Worm (Caenorhabditis elegans) whole organism, young adult: Measurements from ENCODE around the gene C25H3.17.
A peak's percentile ranks its signal among the peaks of the same experiment; 100 is the strongest.

ENCODE experiments used
- B0019.2 ChIP-seq: fragments of 200-800 bp; sonication (Bioruptor generic); conservative IDR thresholded peaks from 2 replicates; pipeline ENCODE4 v1.3.6; 2022; ENCODE audit warnings: missing genetic modification reagents, missing genetic modification characterization, missing compliant biosample characterization
- B0035.1 ChIP-seq: sonication (generic microtip); optimal IDR thresholded peaks from 2 replicates; lab custom pipeline; 2016; ENCODE audit warnings: missing genetic modification characterization, mild to moderate bottlenecking, missing compliant biosample characterization, missing genotype, missing genetic modification reagents
- D2030.7 ChIP-seq: fragments of 200-800 bp; sonication (Bioruptor generic); IDR thresholded peaks from 2 replicates; pipeline ENCODE4 v1.3.6; 2022; ENCODE audit warnings: missing genetic modification reagents, missing genetic modification characterization, missing compliant biosample characterization
- F22D6.2 ChIP-seq: sonication (generic microtip); optimal IDR thresholded peaks from 2 replicates; lab custom pipeline; 2016; ENCODE audit warnings: mild to moderate bottlenecking, missing genetic modification characterization, missing compliant biosample characterization
- F33H1.4 ChIP-seq: fragments of 200-800 bp; sonication (Bioruptor generic); IDR thresholded peaks from 2 replicates; pipeline ENCODE4 v1.3.6; 2022; ENCODE audit warnings: missing genetic modification reagents, missing genetic modification characterization, missing compliant biosample characterization
- F52B5.7 ChIP-seq: sonication (generic microtip); optimal IDR thresholded peaks from 2 replicates; lab custom pipeline; 2016; ENCODE audit warnings: mild to moderate bottlenecking, missing genetic modification characterization, missing compliant biosample characterization
- F57A8.1 ChIP-seq: fragments of 200-800 bp; sonication (Bioruptor generic); optimal IDR thresholded peaks from 2 replicates; lab custom pipeline; 2018; ENCODE audit warnings: mild to moderate bottlenecking, missing genetic modification characterization, moderate library complexity, missing compliant biosample characterization
- K11D2.4 ChIP-seq: fragments of 200-800 bp; sonication (Bioruptor generic); IDR thresholded peaks from 2 replicates; pipeline ENCODE4 v1.3.6; 2022; ENCODE audit warnings: missing genetic modification reagents, missing genetic modification characterization, missing compliant biosample characterization
- Y95B8A.8 ChIP-seq: fragments of 200-800 bp; sonication (Bioruptor generic); IDR thresholded peaks from 2 replicates; pipeline ENCODE4 v1.3.6; 2022; ENCODE audit warnings: missing genetic modification reagents, missing genetic modification characterization, missing compliant biosample characterization
- aptf-2 ChIP-seq: fragments of 200-800 bp; sonication (Bioruptor generic); conservative IDR thresholded peaks from 2 replicates; pipeline ENCODE4 v1.3.6; 2022; ENCODE audit warnings: missing genetic modification reagents, missing genetic modification characterization, missing compliant biosample characterization
- atf-7 ChIP-seq: sonication (generic microtip); optimal IDR thresholded peaks from 2 replicates; lab custom pipeline; 2017; ENCODE audit warnings: mild to moderate bottlenecking, missing genetic modification characterization, missing compliant biosample characterization
- athp-1 ChIP-seq: sonication (generic microtip); optimal IDR thresholded peaks from 2 replicates; lab custom pipeline; 2017; ENCODE audit warnings: mild to moderate bottlenecking, missing genetic modification characterization, missing compliant biosample characterization
- attf-3 ChIP-seq: fragments of 200-800 bp; sonication (Bioruptor generic); conservative IDR thresholded peaks from 2 replicates; pipeline ENCODE4 v1.3.6; 2022; ENCODE audit warnings: missing genetic modification reagents, missing genetic modification characterization, missing compliant biosample characterization
- attf-5 ChIP-seq: fragments of 200-800 bp; sonication (Bioruptor generic); optimal IDR thresholded peaks from 2 replicates; lab custom pipeline; 2018; ENCODE audit warnings: mild to moderate bottlenecking, missing genetic modification characterization, missing compliant biosample characterization
- bed-1 ChIP-seq: fragments of 200-800 bp; sonication (Bioruptor generic); IDR thresholded peaks from 2 replicates; pipeline ENCODE4 v1.3.6; 2022; ENCODE audit warnings: missing genetic modification reagents, missing genetic modification characterization, missing compliant biosample characterization
- bed-2 ChIP-seq: fragments of 200-800 bp; sonication (Bioruptor generic); IDR thresholded peaks from 2 replicates; pipeline ENCODE4 v1.3.6; 2022; ENCODE audit warnings: missing genetic modification reagents, missing genetic modification characterization, missing compliant biosample characterization
- cebp-2 ChIP-seq: fragments of 200-800 bp; sonication (Bioruptor generic); IDR thresholded peaks from 2 replicates; pipeline ENCODE4 v1.3.6; 2022; ENCODE audit warnings: missing genetic modification characterization, missing compliant biosample characterization
- die-1 ChIP-seq: sonication (generic microtip); optimal IDR thresholded peaks from 2 replicates; lab custom pipeline; 2016; ENCODE audit warnings: missing genotype, mild to moderate bottlenecking, missing genetic modification characterization, missing compliant biosample characterization
- dox-1 ChIP-seq: fragments of 200-800 bp; sonication (Bioruptor generic); IDR thresholded peaks from 2 replicates; pipeline ENCODE4 v1.3.6; 2022; ENCODE audit warnings: missing genetic modification reagents, missing genetic modification characterization, missing compliant biosample characterization
- dpff-1 ChIP-seq: sonication (generic microtip); optimal IDR thresholded peaks from 2 replicates; lab custom pipeline; 2017; ENCODE audit warnings: mild to moderate bottlenecking, missing genetic modification characterization, missing compliant biosample characterization
- efl-1 ChIP-seq: fragments of 150-350 bp; optimal IDR thresholded peaks from 2 replicates; lab custom pipeline; 2014; ENCODE audit warnings: missing biosample characterization, missing genetic modification reagents, missing genetic modification characterization
- egl-18 ChIP-seq: fragments of 200-800 bp; sonication (Bioruptor generic); IDR thresholded peaks from 2 replicates; pipeline ENCODE4 v1.3.6; 2022; ENCODE audit warnings: missing genetic modification reagents, missing genetic modification characterization, missing compliant biosample characterization
- egl-44 ChIP-seq: fragments of 200-800 bp; sonication (Bioruptor generic); IDR thresholded peaks from 2 replicates; pipeline ENCODE4 v1.3.6; 2022; ENCODE audit warnings: missing genetic modification reagents, missing genetic modification characterization, missing compliant biosample characterization
- egrh-3 ChIP-seq: fragments of 200-800 bp; sonication (Bioruptor generic); IDR thresholded peaks from 2 replicates; pipeline ENCODE4 v1.3.6; 2022; ENCODE audit warnings: missing genetic modification reagents, missing genetic modification characterization, missing compliant biosample characterization
- him-1 ChIP-seq: sonication (generic microtip); optimal IDR thresholded peaks from 2 replicates; lab custom pipeline; 2016; ENCODE audit warnings: missing genotype, missing genetic modification reagents, missing genetic modification characterization, missing compliant biosample characterization
- hlh-12 ChIP-seq: sonication (generic microtip); optimal IDR thresholded peaks from 2 replicates; lab custom pipeline; 2016; ENCODE audit warnings: missing genetic modification characterization, missing compliant biosample characterization
- hlh-26 ChIP-seq: fragments of 200-800 bp; sonication (Bioruptor generic); conservative IDR thresholded peaks from 2 replicates; pipeline ENCODE4 v1.3.6; 2022; ENCODE audit warnings: missing genetic modification reagents, missing genetic modification characterization, missing compliant biosample characterization
- let-607 ChIP-seq, 2 experiments: fragments of 200-800 bp in 1 of 2; sonication (Bioruptor generic) in 1 of 2; sonication (generic microtip) in 1 of 2; optimal IDR thresholded peaks; 2 replicates each; lab custom pipeline; 2016 to 2018; ENCODE audit warnings: mild to moderate bottlenecking in 2 of 2, missing compliant biosample characterization in 2 of 2, missing genetic modification characterization in 2 of 2, moderate library complexity in 2 of 2, missing genotype in 1 of 2
- lin-26 ChIP-seq: fragments of 200-800 bp; sonication (Bioruptor generic); IDR thresholded peaks from 2 replicates; pipeline ENCODE4 v1.3.6; 2022; ENCODE audit warnings: missing genetic modification reagents, missing genetic modification characterization, missing compliant biosample characterization
- lin-54 ChIP-seq: fragments of 200-800 bp; sonication (Bioruptor generic); optimal IDR thresholded peaks from 2 replicates; lab custom pipeline; 2018; ENCODE audit warnings: mild to moderate bottlenecking, missing genetic modification characterization, missing compliant biosample characterization
- madf-10 ChIP-seq: sonication (generic microtip); optimal IDR thresholded peaks from 2 replicates; lab custom pipeline; 2016; ENCODE audit warnings: mild to moderate bottlenecking, missing genetic modification characterization, missing compliant biosample characterization
- madf-8 ChIP-seq: fragments of 200-800 bp; sonication (Bioruptor generic); conservative IDR thresholded peaks from 2 replicates; pipeline ENCODE4 v1.3.6; 2022; ENCODE audit warnings: missing genetic modification reagents, missing genetic modification characterization, missing compliant biosample characterization
- mcd-1 ChIP-seq: fragments of 200-800 bp; sonication (Bioruptor generic); IDR thresholded peaks from 2 replicates; pipeline ENCODE4 v1.3.6; 2022; ENCODE audit warnings: missing genetic modification reagents, missing genetic modification characterization, missing compliant biosample characterization
- nfya-2 ChIP-seq: fragments of 200-800 bp; sonication (Bioruptor generic); IDR thresholded peaks from 2 replicates; pipeline ENCODE4 v1.3.6; 2022; ENCODE audit warnings: missing genetic modification reagents, missing genetic modification characterization, missing compliant biosample characterization
- nhr-179 ChIP-seq: sonication (generic microtip); optimal IDR thresholded peaks from 2 replicates; lab custom pipeline; 2016; ENCODE audit warnings: mild to moderate bottlenecking, missing genetic modification characterization, missing compliant biosample characterization
- pbrm-1 ChIP-seq: fragments of 200-800 bp; sonication (Bioruptor generic); IDR thresholded peaks from 2 replicates; pipeline ENCODE4 v1.3.6; 2022; ENCODE audit warnings: missing genetic modification reagents, missing genetic modification characterization, missing compliant biosample characterization
- sea-2 ChIP-seq: fragments of 200-800 bp; sonication (Bioruptor generic); IDR thresholded peaks from 2 replicates; pipeline ENCODE4 v1.3.6; 2022; ENCODE audit warnings: missing genetic modification characterization, missing compliant biosample characterization
- snpc-1.1 ChIP-seq: sonication (generic microtip); optimal IDR thresholded peaks from 2 replicates; lab custom pipeline; 2017; ENCODE audit warnings: missing genetic modification characterization, mild to moderate bottlenecking, missing compliant biosample characterization, antibody characterized with exemption, moderate library complexity, missing genotype, missing genetic modification reagents; ENCODE audit not compliant: insufficient read depth
- snpc-3.4 ChIP-seq: sonication (generic microtip); optimal IDR thresholded peaks from 2 replicates; lab custom pipeline; 2017; ENCODE audit warnings: missing genetic modification characterization, mild to moderate bottlenecking, missing compliant biosample characterization, antibody characterized with exemption, moderate library complexity, missing genotype, missing genetic modification reagents
- snpc-4 ChIP-seq, 5 experiments: fragments of 150-350 bp in 1 of 5; sonication (generic microtip) in 4 of 5; optimal IDR thresholded peaks; 2 replicates each; lab custom pipeline; 2014 to 2018; ENCODE audit warnings: missing genetic modification characterization in 5 of 5, missing biosample characterization in 3 of 5, antibody characterized with exemption in 2 of 5, mild to moderate bottlenecking in 2 of 5, missing compliant biosample characterization in 2 of 5, missing genotype in 2 of 5, moderate library complexity in 2 of 5, missing genetic modification reagents in 1 of 5
- sptf-2 ChIP-seq: fragments of 200-800 bp; sonication (Bioruptor generic); optimal IDR thresholded peaks from 2 replicates; lab custom pipeline; 2018; ENCODE audit warnings: mild to moderate bottlenecking, missing genetic modification characterization, missing compliant biosample characterization
- tbp1 ChIP-seq: fragments of 200-800 bp; sonication (Bioruptor generic); optimal IDR thresholded peaks from 2 replicates; lab custom pipeline; 2018; ENCODE audit warnings: mild to moderate bottlenecking, missing genetic modification characterization, missing compliant biosample characterization
- tlf-1 ChIP-seq: fragments of 200-800 bp; sonication (Bioruptor generic); optimal IDR thresholded peaks from 2 replicates; lab custom pipeline; 2018; ENCODE audit warnings: mild to moderate bottlenecking, missing genetic modification characterization, missing compliant biosample characterization
- unc-130 ChIP-seq: sonication (generic microtip); optimal IDR thresholded peaks from 2 replicates; lab custom pipeline; 2016; ENCODE audit warnings: missing genetic modification reagents, missing genetic modification characterization, missing compliant biosample characterization
- zfh-2 ChIP-seq: fragments of 200-800 bp; sonication (Bioruptor generic); conservative IDR thresholded peaks from 2 replicates; pipeline ENCODE4 v1.3.6; 2022; ENCODE audit warnings: missing genetic modification reagents, missing genetic modification characterization, missing compliant biosample characterization
- zim-3 ChIP-seq: sonication (generic microtip); optimal IDR thresholded peaks from 2 replicates; lab custom pipeline; 2017; ENCODE audit warnings: mild to moderate bottlenecking, missing genetic modification characterization, moderate library complexity, missing compliant biosample characterization
- ztf-26 ChIP-seq: sonication (generic microtip); optimal IDR thresholded peaks from 2 replicates; lab custom pipeline; 2017; ENCODE audit warnings: missing genetic modification characterization, missing compliant biosample characterization
- ztf-28 ChIP-seq: fragments of 200-800 bp; sonication (Bioruptor generic); IDR thresholded peaks from 2 replicates; pipeline ENCODE4 v1.3.6; 2022; ENCODE audit warnings: missing genetic modification reagents, missing genetic modification characterization, missing compliant biosample characterization
- ztf-3 ChIP-seq: fragments of 200-800 bp; sonication (Bioruptor generic); optimal IDR thresholded peaks from 2 replicates; lab custom pipeline; 2018; ENCODE audit warnings: mild to moderate bottlenecking, missing genetic modification characterization, missing compliant biosample characterization

C25H3.17 gene

DNA sequence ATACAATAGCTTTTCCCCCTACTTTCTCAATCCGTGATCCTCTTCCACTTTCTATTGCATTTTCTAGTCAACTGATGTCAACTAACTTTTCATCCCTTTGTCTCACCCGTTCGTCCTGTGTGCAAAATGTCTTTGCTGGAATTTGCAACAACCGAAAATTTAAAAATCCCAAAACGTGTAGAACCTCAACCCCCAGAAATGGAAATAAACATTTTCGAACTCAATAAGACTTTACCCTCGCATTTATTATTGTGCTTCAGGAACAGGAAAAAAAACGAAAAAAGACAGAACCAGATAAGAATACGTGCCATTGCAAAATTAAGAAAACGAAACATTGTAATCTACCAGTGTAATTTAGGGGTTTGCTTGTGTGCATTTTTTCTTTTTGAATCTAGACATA lies 42.6 kb upstream of the C25H3.17 start:
- TF ChIP-seq dox-1 (GFP tag; lab: Robert Waterston, UW) (no peak), zfh-2 (no peak), athp-1 (tag; lab: Kevin White, UChicago) (no peak), bed-1 (GFP tag; lab: Robert Waterston, UW) (no peak), snpc-1.1 (tag; lab: Kevin White, UChicago) (no peak), K11D2.4 (GFP tag; lab: Robert Waterston, UW) (no peak), Y95B8A.8 (peak; percentile 63; the same call in 1 of the 2 replicates), dpff-1 (tag; lab: Kevin White, UChicago) (no peak), egl-44 (GFP tag; lab: Robert Waterston, UW) (no peak), F57A8.1 (GFP tag; lab: Kevin White, UChicago) (no peak), die-1 (tag; lab: Kevin White, UChicago) (no peak), ztf-28 (no peak), zim-3 (tag; lab: Kevin White, UChicago) (no peak), F33H1.4 (no peak), B0019.2 (GFP tag; lab: Robert Waterston, UW) (no peak), mcd-1 (GFP tag; lab: Robert Waterston, UW) (no peak), lin-26 (peak; percentile 38; the same call in 1 of the 2 replicates), D2030.7 (no peak), hlh-12 (no peak), madf-10 (tag; lab: Kevin White, UChicago) (no peak), unc-130 (GFP tag; lab: Kevin White, UChicago) (no peak), ztf-26 (tag; lab: Kevin White, UChicago) (no peak), atf-7 (no peak), ztf-3 (GFP tag; lab: Kevin White, UChicago) (no peak), bed-2 (GFP tag; lab: Robert Waterston, UW) (no peak), madf-8 (no peak), snpc-4 (GFP tag; optimal IDR thresholded peaks at IDR 0.05; lab: Kevin White, UChicago) (peak; percentile 24), snpc-4 (tag; optimal IDR thresholded peaks at IDR 0.05; lab: Kevin White, UChicago) (peak in 1 of 4 experiments; percentile 30), B0035.1 (no peak), hlh-26 (no peak), sea-2 (GFP tag; lab: Robert Waterston, UW) (no peak), nfya-2 (GFP tag; lab: Robert Waterston, UW) (no peak), pbrm-1 (no peak), F52B5.7 (tag; lab: Kevin White, UChicago) (peak; percentile 43), F22D6.2 (tag; lab: Kevin White, UChicago) (no peak), let-607 (tag; optimal IDR thresholded peaks at IDR 0.05; lab: Kevin White, UChicago) (no peak), efl-1 (GFP tag; lab: Kevin White, UChicago) (no peak), aptf-2 (GFP tag; lab: Robert Waterston, UW) (no peak), snpc-3.4 (peak; percentile 50), tlf-1 (GFP tag; lab: Kevin White, UChicago) (no peak), egl-18 (no peak), tbp1 (GFP tag; lab: Kevin White, UChicago) (no peak), him-1 (tag; lab: Kevin White, UChicago) (peak; percentile 3), attf-3 (GFP tag; lab: Robert Waterston, UW) (no peak), nhr-179 (no peak), attf-5 (GFP tag; lab: Kevin White, UChicago) (no peak), egrh-3 (GFP tag; lab: Robert Waterston, UW) (no peak), sptf-2 (GFP tag; lab: Kevin White, UChicago) (no peak), lin-54 (peak; percentile 20), cebp-2 (GFP tag; lab: Robert Waterston, UW) (no peak)
